Fruit fly (Drosophila melanogaster) S2 (cell line): ENCODE measurements around the gene DIP-zeta.

Experiments used
- CG8478 ChIP-seq: fragments of >200 bp; optimal IDR thresholded peaks from 2 replicates; lab custom pipeline; 2018
- CTCF ChIP-seq, 2 experiments: fragments of >200 bp; optimal IDR thresholded peaks; 2 replicates each; lab custom pipeline; 2018

DNA sequence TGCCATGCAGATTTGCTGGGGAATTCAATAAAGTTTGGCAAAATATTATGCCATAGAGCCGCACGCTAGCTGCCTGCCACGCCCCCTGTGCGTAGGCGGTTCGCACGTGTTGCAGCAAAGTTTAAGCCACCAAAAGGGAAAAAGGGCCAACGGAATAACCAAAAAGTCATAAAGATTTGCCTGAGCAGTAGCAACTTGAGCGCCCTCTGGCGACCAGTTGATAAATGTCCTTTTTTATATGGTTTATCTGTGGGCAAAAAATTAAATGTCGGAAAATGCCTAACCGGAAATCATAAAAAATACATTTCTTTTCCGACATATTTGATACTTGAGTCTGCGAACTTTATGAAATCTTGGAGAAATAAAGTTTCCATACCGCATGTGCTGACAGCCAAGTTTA is 3.8 kb downstream of the DIP-zeta start:
- TF ChIP-seq CG8478 (lab: Kevin White, UChicago) (no peak), CTCF (optimal IDR thresholded peaks at IDR 0.05; lab: Kevin White, UChicago) (peak; percentile 57 to 60)
